Fruit fly (Drosophila melanogaster) whole organism, wandering third instar larva: ENCODE results near the gene CG6729.

Experiments used
- CG32264 ChIP-seq: fragments of 200-800 bp; sonication (Bioruptor generic); optimal IDR thresholded peaks from 2 replicates; lab custom pipeline; 2016; ENCODE audit warnings: missing biosample characterization, missing genetic modification characterization
- CG9705 ChIP-seq: fragments of 200-800 bp; sonication (Bioruptor generic); optimal IDR thresholded peaks from 2 replicates; lab custom pipeline; 2018; ENCODE audit warnings: missing biosample characterization, mild to moderate bottlenecking, missing genetic modification characterization
- CrebA ChIP-seq: fragments of 200-800 bp; sonication (Bioruptor generic); optimal IDR thresholded peaks from 2 replicates; lab custom pipeline; 2016; ENCODE audit warnings: missing biosample characterization, mild to moderate bottlenecking, missing genetic modification characterization, borderline replicate concordance
- Dif ChIP-seq: fragments of 200-275, 200-300 bp; sonication (Bioruptor generic); optimal IDR thresholded peaks from 2 replicates; lab custom pipeline; 2018; ENCODE audit warnings: missing biosample characterization, missing genetic modification characterization; ENCODE audit not compliant: partially characterized antibody
- HLH106 ChIP-seq: fragments of 200-800 bp; optimal IDR thresholded peaks from 3 replicates; lab custom pipeline; 2019; ENCODE audit warnings: missing biosample characterization, mild to moderate bottlenecking, missing genetic modification characterization, moderate library complexity
- Hnf4 ChIP-seq: fragments of 200-800 bp; sonication (Bioruptor generic); optimal IDR thresholded peaks from 2 replicates; lab custom pipeline; 2016; ENCODE audit warnings: missing biosample characterization, mild to moderate bottlenecking, missing genetic modification characterization
- Hr78 ChIP-seq: fragments of >200 bp; optimal IDR thresholded peaks from 2 replicates; lab custom pipeline; 2017; ENCODE audit warnings: missing biosample characterization, missing genetic modification characterization
- Hr83 ChIP-seq: fragments of 200-300 bp; sonication (Bioruptor generic); optimal IDR thresholded peaks from 2 replicates; lab custom pipeline; 2016; ENCODE audit warnings: missing biosample characterization, mild to moderate bottlenecking, missing genetic modification characterization, moderate library complexity; ENCODE audit not compliant: poor library complexity, severe bottlenecking
- Jra ChIP-seq: sonication (Bioruptor generic); optimal IDR thresholded peaks from 2 replicates; lab custom pipeline; 2016; ENCODE audit warnings: missing biosample characterization, missing genetic modification characterization
- Mio ChIP-seq: sonication (Bioruptor generic); optimal IDR thresholded peaks from 2 replicates; lab custom pipeline; 2016; ENCODE audit warnings: missing biosample characterization, missing genetic modification characterization
- OdsH ChIP-seq: fragments of 200-800 bp; sonication (Bioruptor generic); optimal IDR thresholded peaks from 2 replicates; lab custom pipeline; 2016; ENCODE audit warnings: missing biosample characterization, mild to moderate bottlenecking, missing genetic modification characterization
- Rel ChIP-seq, 2 experiments: fragments of 200-800 bp; sonication (Bioruptor generic) in 1 of 2; optimal IDR thresholded peaks; 2 replicates in 1 of 2; 3 replicates in 1 of 2; lab custom pipeline; 2016 to 2019; ENCODE audit warnings: mild to moderate bottlenecking in 2 of 2, missing biosample characterization in 2 of 2, missing genetic modification characterization in 2 of 2, moderate library complexity in 1 of 2
- Sp1 ChIP-seq: fragments of 200-800 bp; sonication (Bioruptor generic); optimal IDR thresholded peaks from 3 replicates; lab custom pipeline; 2019; ENCODE audit warnings: missing biosample characterization, mild to moderate bottlenecking, missing genetic modification characterization, moderate library complexity
- Vsx2 ChIP-seq: fragments of 200-300, 225-300 bp; sonication (Bioruptor generic); optimal IDR thresholded peaks from 2 replicates; lab custom pipeline; 2018; ENCODE audit warnings: missing biosample characterization, missing genetic modification characterization; ENCODE audit not compliant: partially characterized antibody
- br ChIP-seq: fragments of 200-800 bp; sonication (Bioruptor generic); optimal IDR thresholded peaks from 2 replicates; lab custom pipeline; 2016; ENCODE audit warnings: missing biosample characterization, missing genetic modification characterization
- brk ChIP-seq: fragments of 200-800 bp; sonication (Bioruptor generic); optimal IDR thresholded peaks from 2 replicates; lab custom pipeline; 2016; ENCODE audit warnings: missing biosample characterization, mild to moderate bottlenecking, missing genetic modification characterization
- dl ChIP-seq, 2 experiments: fragments of 175-275, 200-275 bp in 1 of 2; fragments of 200-275 bp in 1 of 2; sonication (Bioruptor generic); optimal IDR thresholded peaks; lab custom pipeline; 2018; ENCODE audit warnings: mild to moderate bottlenecking in 2 of 2, missing biosample characterization in 2 of 2, missing genetic modification characterization in 2 of 2, moderate library complexity in 2 of 2; ENCODE audit not compliant: partially characterized antibody in 2 of 2, insufficient read depth in 1 of 2
- dmrt93B ChIP-seq: fragments of 200-800 bp; sonication (Bioruptor generic); optimal IDR thresholded peaks from 2 replicates; lab custom pipeline; 2018; ENCODE audit warnings: missing biosample characterization, mild to moderate bottlenecking, missing genetic modification characterization
- foxo ChIP-seq, 2 experiments: fragments of 200-800 bp; sonication (Bioruptor generic); optimal IDR thresholded peaks; 2 replicates in 1 of 2; 3 replicates in 1 of 2; lab custom pipeline; 2016 to 2017; ENCODE audit warnings: missing biosample characterization in 2 of 2, missing genetic modification characterization in 2 of 2
- fru ChIP-seq: fragments of 200-800 bp; sonication (Bioruptor generic); optimal IDR thresholded peaks from 3 replicates; lab custom pipeline; 2016; ENCODE audit warnings: missing biosample characterization, mild to moderate bottlenecking, missing genetic modification characterization
- h ChIP-seq: fragments of 200-800 bp; sonication (Bioruptor generic); optimal IDR thresholded peaks from 3 replicates; lab custom pipeline; 2016; ENCODE audit warnings: missing biosample characterization, mild to moderate bottlenecking, missing genetic modification characterization
- lola ChIP-seq: fragments of >200 bp; optimal IDR thresholded peaks from 2 replicates; lab custom pipeline; 2017; ENCODE audit warnings: missing biosample characterization, missing genetic modification characterization
- pan ChIP-seq: fragments of >200 bp; optimal IDR thresholded peaks from 2 replicates; lab custom pipeline; 2017
- psq ChIP-seq: fragments of 200-800 bp; sonication (Bioruptor generic); optimal IDR thresholded peaks from 3 replicates; lab custom pipeline; 2017; ENCODE audit warnings: missing biosample characterization, mild to moderate bottlenecking, missing genetic modification characterization, moderate library complexity
- rgr ChIP-seq: fragments of 200-800 bp; sonication (Bioruptor generic); optimal IDR thresholded peaks from 3 replicates; lab custom pipeline; 2016; ENCODE audit warnings: missing biosample characterization, mild to moderate bottlenecking, missing genetic modification characterization
- sage ChIP-seq: fragments of 200-800 bp; sonication (Bioruptor generic); optimal IDR thresholded peaks from 2 replicates; lab custom pipeline; 2016; ENCODE audit warnings: missing biosample characterization, mild to moderate bottlenecking, missing genetic modification characterization
- sv ChIP-seq: fragments of 200-800 bp; sonication (Bioruptor generic); optimal IDR thresholded peaks from 3 replicates; lab custom pipeline; 2016; ENCODE audit warnings: missing biosample characterization, missing genetic modification characterization
- tai ChIP-seq: sonication (Bioruptor generic); optimal IDR thresholded peaks from 2 replicates; lab custom pipeline; 2016; ENCODE audit warnings: missing biosample characterization, missing genetic modification characterization
- usp ChIP-seq: fragments of >200 bp; optimal IDR thresholded peaks from 2 replicates; lab custom pipeline; 2017; ENCODE audit warnings: missing biosample characterization, missing genetic modification characterization
- woc ChIP-seq: sonication (Bioruptor generic); optimal IDR thresholded peaks from 2 replicates; lab custom pipeline; 2016; ENCODE audit warnings: missing biosample characterization, mild to moderate bottlenecking, missing genetic modification characterization

The CG6729 gene

DNA sequence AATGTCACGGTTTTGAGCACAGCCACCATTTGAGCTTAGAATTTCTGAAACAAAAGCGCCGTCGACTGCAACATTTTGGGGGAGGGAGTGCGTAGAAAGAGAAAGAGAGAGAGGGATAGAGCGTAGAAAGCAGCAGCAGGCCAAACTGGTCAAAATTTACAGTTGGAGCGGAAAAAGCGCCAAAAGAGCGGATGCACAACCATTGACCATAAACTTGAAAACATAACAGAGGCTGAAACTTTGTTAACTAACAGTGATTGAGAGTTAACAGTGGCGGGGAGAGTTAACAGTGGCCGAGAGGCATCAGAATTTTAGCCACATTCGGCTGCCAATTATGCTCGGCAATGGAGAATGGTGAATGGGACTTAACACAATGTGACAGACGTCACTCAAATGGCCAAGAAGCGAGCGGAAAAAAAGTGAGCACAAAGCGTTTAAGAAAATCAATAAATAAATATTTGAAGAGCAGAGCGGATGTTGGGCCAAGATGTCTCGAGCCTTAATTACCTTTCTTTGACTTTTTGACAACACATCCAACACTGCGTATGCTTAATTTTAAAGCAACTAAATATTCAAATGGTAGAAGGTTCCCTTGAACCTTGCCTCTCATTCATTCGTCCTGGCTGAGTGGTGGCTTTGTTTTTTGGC, 13.4 kb upstream of the CG6729 start:
- no peak for TF ChIP-seq br (GFP tag; lab: Kevin White, UChicago)
- peak in 1 of 2 experiments; percentile 38 for TF ChIP-seq dl (GFP tag; optimal IDR thresholded peaks at IDR 0.05; lab: Kevin White, UChicago; ENCODE audit: insufficient read depth in 1 of 2, partially characterized antibody in 2 of 2)
- TF ChIP-seq, all 38 proteins: peak for 1

DNA sequence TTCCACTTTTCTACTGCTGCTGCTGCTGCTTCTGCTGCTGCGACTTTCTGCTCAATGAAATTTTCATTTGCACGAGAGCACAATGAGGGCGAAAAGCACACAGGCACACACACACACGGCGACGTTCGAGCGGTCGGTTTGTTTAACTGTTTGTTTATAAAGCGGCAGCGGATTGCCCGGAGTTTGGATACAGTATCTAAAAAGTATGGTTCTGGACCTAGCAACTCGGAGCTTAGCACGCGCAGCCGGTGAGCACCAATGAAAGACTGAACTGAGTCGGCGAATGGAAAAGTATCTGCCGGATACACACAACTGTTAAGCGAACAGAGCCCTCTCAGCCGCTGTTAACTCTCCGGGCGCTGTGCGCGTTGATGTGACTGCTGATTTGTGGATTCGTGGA, 12.3 kb upstream of the CG6729 start, which contains the start of gene CG17124:
TSS of gene CG17124 (minus strand) at position 277 of the 400 bp plus-strand sequence.
- no peak for TF ChIP-seq Rel (GFP tag; optimal IDR thresholded peaks at IDR 0.05; lab: Kevin White, UChicago)
- TF ChIP-seq Rel (tag; optimal IDR thresholded peaks at IDR 0.05; lab: Kevin White, UChicago), result peak; percentile 22
- TF ChIP-seq Sp1 (GFP tag; lab: Kevin White, UChicago), result peak; percentile 7
- peak; percentile 15 for TF ChIP-seq h (GFP tag; lab: Kevin White, UChicago)
- no peak for TF ChIP-seq Jra (GFP tag; lab: Kevin White, UChicago)
- TF ChIP-seq Hr78 (GFP tag; lab: Kevin White, UChicago), result no peak
- peak; percentile 7 for TF ChIP-seq HLH106 (tag; lab: Kevin White, UChicago)
- TF ChIP-seq foxo (GFP tag; optimal IDR thresholded peaks at IDR 0.05; lab: Kevin White, UChicago), result peak in 1 of 2 experiments; percentile 26
- no peak for TF ChIP-seq sage (GFP tag; lab: Kevin White, UChicago)
- peak; percentile 48 for TF ChIP-seq rgr (GFP tag; lab: Kevin White, UChicago)
- TF ChIP-seq Dif (GFP tag; lab: Kevin White, UChicago), result peak; percentile 55
- TF ChIP-seq, all 38 proteins: peak for 7

DNA sequence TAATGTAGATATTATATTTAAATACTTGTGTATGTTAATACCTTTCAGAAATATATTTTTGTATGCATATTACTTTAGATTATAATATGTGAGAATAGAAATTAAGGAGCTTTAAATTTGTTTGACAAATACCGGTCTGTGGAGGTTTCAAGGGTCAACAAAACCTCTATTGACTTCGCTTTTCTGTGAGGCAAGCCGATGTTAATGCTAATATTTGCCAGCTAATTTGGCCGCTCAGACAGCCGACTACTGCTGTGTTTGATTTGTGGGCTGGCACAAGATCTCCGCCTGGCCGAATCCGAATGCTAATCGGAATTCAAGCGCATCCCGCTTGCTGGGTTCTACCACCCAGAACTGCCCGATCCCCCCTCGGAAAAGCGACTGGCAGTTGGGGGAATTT, 10.9 kb upstream of the CG6729 start:
- TF ChIP-seq Mio (GFP tag; lab: Kevin White, UChicago) (no peak), sv (GFP tag; lab: Kevin White, UChicago) (no peak), Hr83 (GFP tag; lab: Kevin White, UChicago) (no peak), sage (GFP tag; lab: Kevin White, UChicago) (no peak), OdsH (GFP tag; lab: Kevin White, UChicago) (no peak), lola (no peak), CG9705 (no peak), Rel (GFP tag; optimal IDR thresholded peaks at IDR 0.05; lab: Kevin White, UChicago) (no peak), Rel (tag; optimal IDR thresholded peaks at IDR 0.05; lab: Kevin White, UChicago) (no peak), CrebA (GFP tag; lab: Kevin White, UChicago) (no peak), dmrt93B (GFP tag; lab: Kevin White, UChicago) (no peak), rgr (GFP tag; lab: Kevin White, UChicago) (no peak), fru (GFP tag; lab: Kevin White, UChicago) (no peak), tai (GFP tag; lab: Kevin White, UChicago) (no peak), pan (lab: Kevin White, UChicago) (no peak), h (GFP tag; lab: Kevin White, UChicago) (no peak), Dif (GFP tag; lab: Kevin White, UChicago) (no peak)
- TF ChIP-seq, all 38 proteins: peak for 0

DNA sequence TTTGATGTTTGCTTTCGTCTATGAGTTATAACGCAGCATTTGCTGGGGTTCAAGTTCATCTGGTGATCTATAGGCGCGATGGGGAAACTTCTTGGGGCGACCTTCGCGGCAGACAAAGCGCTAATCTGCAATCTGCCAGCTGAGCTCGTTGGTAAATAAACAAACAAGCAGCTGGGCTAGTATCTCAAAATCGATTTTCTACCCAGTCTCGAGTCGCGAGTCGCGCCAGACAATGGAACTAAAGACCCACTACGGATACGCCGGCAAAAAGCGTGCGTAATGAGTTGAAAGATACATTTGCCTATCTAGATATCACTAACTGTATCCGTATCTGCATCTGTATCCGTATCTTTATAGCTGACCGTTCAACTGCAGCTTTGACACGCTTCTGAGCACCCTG, 9.9 kb upstream of the CG6729 start:
- TF ChIP-seq Hnf4 (GFP tag; lab: Kevin White, UChicago) (no peak), rgr (GFP tag; lab: Kevin White, UChicago) (no peak), woc (GFP tag; lab: Kevin White, UChicago) (no peak), Jra (GFP tag; lab: Kevin White, UChicago) (no peak), Mio (GFP tag; lab: Kevin White, UChicago) (no peak), Vsx2 (GFP tag; lab: Kevin White, UChicago) (no peak), CG32264 (GFP tag; lab: Kevin White, UChicago) (no peak), psq (GFP tag; lab: Kevin White, UChicago) (no peak), usp (GFP tag; lab: Kevin White, UChicago) (no peak), dmrt93B (GFP tag; lab: Kevin White, UChicago) (no peak), dl (GFP tag; optimal IDR thresholded peaks at IDR 0.05; lab: Kevin White, UChicago; ENCODE audit: insufficient read depth in 1 of 2, partially characterized antibody in 2 of 2) (no peak), tai (GFP tag; lab: Kevin White, UChicago) (no peak), brk (GFP tag; lab: Kevin White, UChicago) (no peak), Rel (GFP tag; optimal IDR thresholded peaks at IDR 0.05; lab: Kevin White, UChicago) (no peak), Rel (tag; optimal IDR thresholded peaks at IDR 0.05; lab: Kevin White, UChicago) (no peak), fru (GFP tag; lab: Kevin White, UChicago) (no peak)
- TF ChIP-seq, all 38 proteins: peak for 0
